In genomic region chr3L:22065694-22066093, dm6 we compare ENCODE assay signal across 1 fruit fly cellular context.
TF ChIP-seq lines count a peak whose summit lies in the region.

Gene CG14561, plus strand, starts transcription at chr3L:22065907.

TF ChIP-seq in whole organism, embryonic, 481 proteins besides CTCF, POLR2A, EP300 and RAD21 (continued from another document and continues in another):
- TF ChIP-seq inv (GFP tag; IDR thresholded peaks at IDR 0.05; lab: Robert Waterston, UW; ENCODE audit: partially characterized antibody), result peak; percentile 90
- TF ChIP-seq YL-1 (GFP tag; optimal IDR thresholded peaks at IDR 0.05; lab: Kevin White, UChicago), result peak; percentile 28
- peak; percentile 92 for TF ChIP-seq CG14860 (GFP tag; IDR thresholded peaks at IDR 0.05; lab: Robert Waterston, UW; ENCODE audit: partially characterized antibody)
- no peak for TF ChIP-seq Optix (GFP tag; IDR thresholded peaks at IDR 0.05; lab: Robert Waterston, UW)
- TF ChIP-seq sens (GFP tag; lab: Kevin White, UChicago), result peak; percentile 91
- no peak for TF ChIP-seq HLHmδ (GFP tag; optimal IDR thresholded peaks at IDR 0.05; lab: Kevin White, UChicago)
- no peak for TF ChIP-seq CG4404 (GFP tag; IDR thresholded peaks at IDR 0.05; lab: Robert Waterston, UW)
- TF ChIP-seq grau (tag; optimal IDR thresholded peaks at IDR 0.05; lab: Kevin White, UChicago), result peak; percentile 12
- no peak for TF ChIP-seq h (optimal IDR thresholded peaks at IDR 0.05; lab: Kevin White, UChicago)
- peak; percentile 96 for TF ChIP-seq Opbp (GFP tag; IDR thresholded peaks at IDR 0.05; lab: Robert Waterston, UW; ENCODE audit: partially characterized antibody)
- no peak for TF ChIP-seq CG16815 (GFP tag; optimal IDR thresholded peaks at IDR 0.05; lab: Kevin White, UChicago)
- TF ChIP-seq CG10267 (tag; optimal IDR thresholded peaks at IDR 0.05; lab: Kevin White, UChicago), result peak; percentile 70
- TF ChIP-seq D (optimal IDR thresholded peaks at IDR 0.05; lab: Kevin White, UChicago), result no peak
- TF ChIP-seq D (GFP tag; optimal IDR thresholded peaks at IDR 0.05; lab: Kevin White, UChicago), result no peak
- peak; percentile 15 for TF ChIP-seq Side (GFP tag; optimal IDR thresholded peaks at IDR 0.05; lab: Kevin White, UChicago)
- TF ChIP-seq CG15514 (GFP tag; optimal IDR thresholded peaks at IDR 0.05; lab: Kevin White, UChicago), result peak; percentile 56
- peak; percentile 16; the same call in 1 of the 2 replicates for TF ChIP-seq vvl (GFP tag; IDR thresholded peaks at IDR 0.05; lab: Robert Waterston, UW)
- TF ChIP-seq pfk (GFP tag; optimal IDR thresholded peaks at IDR 0.05; lab: Kevin White, UChicago), result peak; percentile 10
- TF ChIP-seq fd3F (GFP tag; optimal IDR thresholded peaks at IDR 0.05; lab: Kevin White, UChicago), result no peak
- TF ChIP-seq dpn (GFP tag; optimal IDR thresholded peaks at IDR 0.05; lab: Kevin White, UChicago), result peak in 1 of 2 experiments; percentile 24
- peak; percentile 8 for TF ChIP-seq jumu (GFP tag; optimal IDR thresholded peaks at IDR 0.05; lab: Kevin White, UChicago)
- no peak for TF ChIP-seq mirr (GFP tag; optimal IDR thresholded peaks at IDR 0.05; lab: Kevin White, UChicago)
- TF ChIP-seq Adf1 (GFP tag; IDR thresholded peaks at IDR 0.05; lab: Robert Waterston, UW), result no peak
- peak; percentile 30; the same call in 1 of the 2 replicates for TF ChIP-seq chm (GFP tag; IDR thresholded peaks at IDR 0.05; lab: Robert Waterston, UW)
- peak; percentile 3 for TF ChIP-seq yki (optimal IDR thresholded peaks at IDR 0.05; lab: Kevin White, UChicago)
- TF ChIP-seq CG3847 (GFP tag; IDR thresholded peaks at IDR 0.05; lab: Robert Waterston, UW), result peak; percentile 33; the same call in 1 of the 2 replicates
- no peak for TF ChIP-seq gsb-n (tag; optimal IDR thresholded peaks at IDR 0.05; lab: Kevin White, UChicago)
- no peak for TF ChIP-seq CG15011 (GFP tag; optimal IDR thresholded peaks at IDR 0.05; lab: Kevin White, UChicago)
- TF ChIP-seq Meics (GFP tag; optimal IDR thresholded peaks at IDR 0.05; lab: Kevin White, UChicago), result peak; percentile 81
- peak; percentile 35 for TF ChIP-seq CG8924 (tag; optimal IDR thresholded peaks at IDR 0.05; lab: Kevin White, UChicago)
- TF ChIP-seq Pdp1 (GFP tag; optimal IDR thresholded peaks at IDR 0.05; lab: Kevin White, UChicago), result peak in 1 of 2 experiments; percentile 6
- TF ChIP-seq jigr1 (GFP tag; IDR thresholded peaks at IDR 0.05; lab: Robert Waterston, UW), result no peak
- TF ChIP-seq CG1603 (tag; optimal IDR thresholded peaks at IDR 0.05; lab: Kevin White, UChicago), result peak; percentile 85
- TF ChIP-seq CG1529 (GFP tag; optimal IDR thresholded peaks at IDR 0.05; lab: Kevin White, UChicago), result no peak
- TF ChIP-seq gcm2 (GFP tag; optimal IDR thresholded peaks at IDR 0.05; lab: Kevin White, UChicago), result no peak
- peak; percentile 96 for TF ChIP-seq bbx (GFP tag; IDR thresholded peaks at IDR 0.05; lab: Robert Waterston, UW; ENCODE audit: partially characterized antibody)
- TF ChIP-seq Mes4 (GFP tag; optimal IDR thresholded peaks at IDR 0.05; lab: Kevin White, UChicago), result no peak
- no peak for TF ChIP-seq gt (GFP tag; IDR thresholded peaks at IDR 0.05; lab: Robert Waterston, UW)
- no peak for TF ChIP-seq CG16863 (GFP tag; optimal IDR thresholded peaks at IDR 0.05; lab: Kevin White, UChicago)
- TF ChIP-seq dmrt11E (tag; optimal IDR thresholded peaks at IDR 0.05; lab: Kevin White, UChicago), result no peak
- peak; percentile 89 for TF ChIP-seq HLH4C (GFP tag; IDR thresholded peaks at IDR 0.05; lab: Robert Waterston, UW; ENCODE audit: partially characterized antibody)
- no peak for TF ChIP-seq pan (optimal IDR thresholded peaks at IDR 0.05; lab: Kevin White, UChicago)
- TF ChIP-seq pan (GFP tag; optimal IDR thresholded peaks at IDR 0.05 in 1 of 2, IDR thresholded peaks at IDR 0.05 in 1 of 2), result no peak
- TF ChIP-seq CG11456 (GFP tag; IDR thresholded peaks at IDR 0.05; lab: Robert Waterston, UW), result peak; percentile 20; the same call in 2 of the 3 replicates
- no peak for TF ChIP-seq Hand (GFP tag; optimal IDR thresholded peaks at IDR 0.05; lab: Kevin White, UChicago)
- peak; percentile 71 for TF ChIP-seq Dp (GFP tag; optimal IDR thresholded peaks at IDR 0.05; lab: Kevin White, UChicago)
- no peak for TF ChIP-seq eve (GFP tag; optimal IDR thresholded peaks at IDR 0.05; lab: Kevin White, UChicago)
- TF ChIP-seq Ptx1 (GFP tag; IDR thresholded peaks at IDR 0.05; lab: Robert Waterston, UW), result 0 out of 2 replicates have a peak, but pooled peaks have one; percentile 21
- TF ChIP-seq CHES-1-like (GFP tag; optimal IDR thresholded peaks at IDR 0.05; lab: Kevin White, UChicago), result peak; percentile 4
- TF ChIP-seq ssp (GFP tag; IDR thresholded peaks at IDR 0.05; lab: Robert Waterston, UW), result no peak
- no peak for TF ChIP-seq CG9215 (GFP tag; IDR thresholded peaks at IDR 0.05; lab: Robert Waterston, UW)
- TF ChIP-seq otp (GFP tag; IDR thresholded peaks at IDR 0.05; lab: Robert Waterston, UW), result no peak
- TF ChIP-seq hbn (GFP tag; IDR thresholded peaks at IDR 0.05; lab: Robert Waterston, UW; ENCODE audit: partially characterized antibody), result peak; percentile 89
- TF ChIP-seq CG14710 (tag; optimal IDR thresholded peaks at IDR 0.05; lab: Kevin White, UChicago), result peak; percentile 54
- TF ChIP-seq CG7963 (GFP tag; IDR thresholded peaks at IDR 0.05; lab: Robert Waterston, UW; ENCODE audit: partially characterized antibody), result peak; percentile 89
- no peak for TF ChIP-seq lov (optimal IDR thresholded peaks at IDR 0.05; lab: Kevin White, UChicago)
- peak; percentile 73; the same call in 1 of the 3 replicates for TF ChIP-seq lov (GFP tag; IDR thresholded peaks at IDR 0.05; lab: Robert Waterston, UW)
- TF ChIP-seq Lhr (GFP tag; optimal IDR thresholded peaks at IDR 0.05; lab: Kevin White, UChicago), result peak; percentile 29
- TF ChIP-seq CG2116 (GFP tag; optimal IDR thresholded peaks at IDR 0.05; lab: Kevin White, UChicago), result peak; percentile 50
- TF ChIP-seq eyg (GFP tag; optimal IDR thresholded peaks at IDR 0.05; lab: Kevin White, UChicago), result peak; percentile 13
- peak; percentile 88 for TF ChIP-seq Doc3 (GFP tag; IDR thresholded peaks at IDR 0.05; lab: Robert Waterston, UW; ENCODE audit: partially characterized antibody)
- TF ChIP-seq lola (GFP tag; optimal IDR thresholded peaks at IDR 0.05; lab: Kevin White, UChicago), result peak in 1 of 3 experiments; percentile 10
- TF ChIP-seq Hmr (GFP tag; optimal IDR thresholded peaks at IDR 0.05; lab: Kevin White, UChicago), result peak; percentile 22
- TF ChIP-seq Myb (GFP tag; optimal IDR thresholded peaks at IDR 0.05; lab: Kevin White, UChicago), result peak; percentile 88
- peak; percentile 72 for TF ChIP-seq CG9932 (GFP tag; IDR thresholded peaks at IDR 0.05; lab: Robert Waterston, UW)
- no peak for TF ChIP-seq fd102C (GFP tag; optimal IDR thresholded peaks at IDR 0.05; lab: Kevin White, UChicago)
- TF ChIP-seq CG2712 (tag; optimal IDR thresholded peaks at IDR 0.05; lab: Kevin White, UChicago), result no peak
- TF ChIP-seq CG3281 (GFP tag; optimal IDR thresholded peaks at IDR 0.05; lab: Kevin White, UChicago), result no peak
- peak; percentile 94 for TF ChIP-seq Dll (GFP tag; IDR thresholded peaks at IDR 0.05; lab: Robert Waterston, UW; ENCODE audit: partially characterized antibody)
- TF ChIP-seq maf-S (GFP tag; optimal IDR thresholded peaks at IDR 0.05; lab: Kevin White, UChicago), result no peak
- no peak for TF ChIP-seq NFAT (GFP tag; IDR thresholded peaks at IDR 0.05; lab: Robert Waterston, UW)
- TF ChIP-seq CG1024 (GFP tag; IDR thresholded peaks at IDR 0.05; lab: Robert Waterston, UW), result no peak
- TF ChIP-seq bab2 (GFP tag; optimal IDR thresholded peaks at IDR 0.05; lab: Kevin White, UChicago), result peak; percentile 22
- TF ChIP-seq ci (GFP tag; IDR thresholded peaks at IDR 0.05; lab: Robert Waterston, UW), result peak; percentile 34; the same call in 2 of the 3 replicates
- no peak for TF ChIP-seq CG17612 (GFP tag; IDR thresholded peaks at IDR 0.05; lab: Robert Waterston, UW)
- TF ChIP-seq Scr (GFP tag; IDR thresholded peaks at IDR 0.05; lab: Robert Waterston, UW; ENCODE audit: partially characterized antibody), result peak; percentile 93
- TF ChIP-seq CG30020 (tag; optimal IDR thresholded peaks at IDR 0.05; lab: Kevin White, UChicago), result peak; percentile 57
- peak; percentile 39 for TF ChIP-seq zfh2 (GFP tag; optimal IDR thresholded peaks at IDR 0.05; lab: Kevin White, UChicago)
- TF ChIP-seq lilli (GFP tag; optimal IDR thresholded peaks at IDR 0.05; lab: Kevin White, UChicago), result peak; percentile 63
- peak; percentile 14; the same call in 1 of the 2 replicates for TF ChIP-seq Xrp1 (GFP tag; IDR thresholded peaks at IDR 0.05; lab: Robert Waterston, UW)
- TF ChIP-seq CG1647 (GFP tag; optimal IDR thresholded peaks at IDR 0.05; lab: Kevin White, UChicago), result peak; percentile 18
- TF ChIP-seq chn (GFP tag; optimal IDR thresholded peaks at IDR 0.05; lab: Kevin White, UChicago), result no peak
- TF ChIP-seq Oaz (GFP tag; IDR thresholded peaks at IDR 0.05; lab: Robert Waterston, UW), result no peak
- TF ChIP-seq CG12219 (GFP tag; optimal IDR thresholded peaks at IDR 0.05; lab: Kevin White, UChicago), result no peak
- peak; percentile 31; the same call in 1 of the 3 replicates for TF ChIP-seq zfh1 (GFP tag; IDR thresholded peaks at IDR 0.05; lab: Robert Waterston, UW)
- peak; percentile 38 for TF ChIP-seq Xbp1 (GFP tag; optimal IDR thresholded peaks at IDR 0.05; lab: Kevin White, UChicago)
- no peak for TF ChIP-seq dmrt99B (tag; optimal IDR thresholded peaks at IDR 0.05; lab: Kevin White, UChicago)
- peak; percentile 92 for TF ChIP-seq BEAF-32 (GFP tag; optimal IDR thresholded peaks at IDR 0.05; lab: Kevin White, UChicago)
- no peak for TF ChIP-seq CG1233 (GFP tag; optimal IDR thresholded peaks at IDR 0.05; lab: Kevin White, UChicago)
- no peak for TF ChIP-seq CG3407 (GFP tag; optimal IDR thresholded peaks at IDR 0.05; lab: Kevin White, UChicago)
- no peak for TF ChIP-seq br (optimal IDR thresholded peaks at IDR 0.05; lab: Kevin White, UChicago)
- no peak for TF ChIP-seq lbe (GFP tag; optimal IDR thresholded peaks at IDR 0.05; lab: Kevin White, UChicago)
- TF ChIP-seq MESR4 (GFP tag; optimal IDR thresholded peaks at IDR 0.05; lab: Kevin White, UChicago), result peak; percentile 66
- TF ChIP-seq Chrac-16 (GFP tag; optimal IDR thresholded peaks at IDR 0.05; lab: Kevin White, UChicago), result peak; percentile 9
- no peak for TF ChIP-seq Hr39 (optimal IDR thresholded peaks at IDR 0.05; lab: Kevin White, UChicago)
- TF ChIP-seq unc-4 (GFP tag; IDR thresholded peaks at IDR 0.05; lab: Robert Waterston, UW; ENCODE audit: partially characterized antibody), result peak; percentile 90
- peak; percentile 40 for TF ChIP-seq mam (GFP tag; optimal IDR thresholded peaks at IDR 0.05; lab: Kevin White, UChicago)
- peak; percentile 93 for TF ChIP-seq stwl (tag; optimal IDR thresholded peaks at IDR 0.05; lab: Kevin White, UChicago)
- TF ChIP-seq dysf (GFP tag; IDR thresholded peaks at IDR 0.05; lab: Robert Waterston, UW), result no peak
- peak; percentile 4 for TF ChIP-seq CG9817 (tag; optimal IDR thresholded peaks at IDR 0.05; lab: Kevin White, UChicago)
- no peak for TF ChIP-seq Atf3 (GFP tag; optimal IDR thresholded peaks at IDR 0.05; lab: Kevin White, UChicago)
- TF ChIP-seq CG4424 (GFP tag; optimal IDR thresholded peaks at IDR 0.05; lab: Kevin White, UChicago), result no peak
- peak; percentile 44 for TF ChIP-seq CG2120 (GFP tag; optimal IDR thresholded peaks at IDR 0.05; lab: Kevin White, UChicago)
- TF ChIP-seq prd (optimal IDR thresholded peaks at IDR 0.05; lab: Kevin White, UChicago), result no peak
- peak; percentile 26; the same call in 1 of the 3 replicates for TF ChIP-seq prd (GFP tag; IDR thresholded peaks at IDR 0.05; lab: Robert Waterston, UW)
- peak; percentile 18 for TF ChIP-seq dm (GFP tag; optimal IDR thresholded peaks at IDR 0.05; lab: Kevin White, UChicago)
- TF ChIP-seq p53 (GFP tag; optimal IDR thresholded peaks at IDR 0.05; lab: Kevin White, UChicago), result peak; percentile 2
- TF ChIP-seq CG4617 (GFP tag; optimal IDR thresholded peaks at IDR 0.05; lab: Kevin White, UChicago; ENCODE audit: borderline replicate concordance), result peak; percentile 61
- no peak for TF ChIP-seq CG13894 (tag; optimal IDR thresholded peaks at IDR 0.05; lab: Kevin White, UChicago)
- TF ChIP-seq sisA (GFP tag; IDR thresholded peaks at IDR 0.05; lab: Robert Waterston, UW), result peak; percentile 22; the same call in 1 of the 2 replicates
- TF ChIP-seq her (GFP tag; optimal IDR thresholded peaks at IDR 0.05; lab: Kevin White, UChicago), result peak; percentile 40
- no peak for TF ChIP-seq CG6689 (GFP tag; IDR thresholded peaks at IDR 0.05; lab: Robert Waterston, UW)
- TF ChIP-seq nau (GFP tag; optimal IDR thresholded peaks at IDR 0.05; lab: Kevin White, UChicago), result no peak
- TF ChIP-seq Deaf1 (tag; optimal IDR thresholded peaks at IDR 0.05; lab: Kevin White, UChicago), result no peak
- no peak for TF ChIP-seq gem (tag; optimal IDR thresholded peaks at IDR 0.05; lab: Kevin White, UChicago)
- TF ChIP-seq Abd-B (GFP tag; optimal IDR thresholded peaks at IDR 0.05; lab: Kevin White, UChicago), result no peak
- peak; percentile 69 for TF ChIP-seq Sin3A (optimal IDR thresholded peaks at IDR 0.05; lab: Kevin White, UChicago)
- TF ChIP-seq TFAM (GFP tag; optimal IDR thresholded peaks at IDR 0.05; lab: Kevin White, UChicago), result no peak
- no peak for TF ChIP-seq sens-2 (GFP tag; IDR thresholded peaks at IDR 0.05; lab: Robert Waterston, UW)
- TF ChIP-seq Sox100B (GFP tag; optimal IDR thresholded peaks at IDR 0.05; lab: Kevin White, UChicago), result no peak
- TF ChIP-seq shn (GFP tag; optimal IDR thresholded peaks at IDR 0.05; lab: Kevin White, UChicago), result peak; percentile 29
- peak; percentile 59 for TF ChIP-seq CG17186 (GFP tag; optimal IDR thresholded peaks at IDR 0.05; lab: Kevin White, UChicago)
- TF ChIP-seq MBD-R2 (GFP tag; IDR thresholded peaks at IDR 0.05; lab: Robert Waterston, UW), result peak; percentile 92
- TF ChIP-seq chinmo (GFP tag; IDR thresholded peaks at IDR 0.05; lab: Robert Waterston, UW; ENCODE audit: partially characterized antibody), result peak; percentile 83; the same call in 2 of the 4 replicates
- no peak for TF ChIP-seq CrebB (tag; optimal IDR thresholded peaks at IDR 0.05; lab: Kevin White, UChicago)
- TF ChIP-seq CG33213 (GFP tag; optimal IDR thresholded peaks at IDR 0.05; lab: Kevin White, UChicago), result peak; percentile 64
- TF ChIP-seq tna (GFP tag; IDR thresholded peaks at IDR 0.05; lab: Robert Waterston, UW; ENCODE audit: partially characterized antibody), result peak; percentile 89
- peak; percentile 37; the same call in 1 of the 2 replicates for TF ChIP-seq CG6272 (GFP tag; IDR thresholded peaks at IDR 0.05; lab: Robert Waterston, UW)
- TF ChIP-seq usp (GFP tag; optimal IDR thresholded peaks at IDR 0.05; lab: Kevin White, UChicago), result no peak
- peak; percentile 94 for TF ChIP-seq knrl (GFP tag; IDR thresholded peaks at IDR 0.05; lab: Robert Waterston, UW; ENCODE audit: partially characterized antibody)
- peak; percentile 10 for TF ChIP-seq CG3838 (GFP tag; optimal IDR thresholded peaks at IDR 0.05; lab: Kevin White, UChicago)
